Fruit fly (Drosophila melanogaster): Measurements from ENCODE around the gene pxb.

Gene pxb

DNA sequence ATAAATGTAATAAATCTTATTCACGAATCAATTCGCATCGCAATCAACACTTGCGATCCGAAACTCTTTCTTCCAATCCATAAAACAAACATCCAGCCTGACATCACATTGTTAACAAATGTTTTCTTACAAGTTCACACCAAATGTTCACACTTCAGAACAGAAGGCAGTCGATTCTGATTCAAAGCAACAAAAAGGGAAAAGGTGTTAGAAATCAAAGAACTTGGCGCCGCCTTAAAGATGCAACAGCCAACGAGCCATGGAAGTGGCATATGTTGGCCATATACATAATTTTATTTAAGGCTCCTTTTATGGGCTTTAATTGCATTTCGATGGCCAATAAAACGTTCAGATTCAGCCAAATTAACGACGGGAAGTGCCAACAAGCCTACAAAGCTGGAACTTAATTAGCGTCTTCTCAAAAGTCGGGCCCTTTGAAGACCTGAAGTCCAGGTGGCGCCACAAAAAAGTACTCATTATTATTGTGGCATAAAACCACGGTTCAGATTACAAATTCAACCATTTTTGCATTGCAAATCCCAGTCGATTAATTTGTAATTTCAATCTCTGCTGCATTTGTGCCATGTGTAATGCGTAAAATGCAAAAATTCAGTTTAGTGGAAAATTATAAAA, 24.5 kb upstream of the pxb start:
- TF ChIP-seq fd96Ca (GFP tag; IDR thresholded peaks at IDR 0.05) (no peak), CG8301 (tag; optimal IDR thresholded peaks at IDR 0.05) (no peak), Pif1A (GFP tag; optimal IDR thresholded peaks at IDR 0.05) (no peak)

DNA sequence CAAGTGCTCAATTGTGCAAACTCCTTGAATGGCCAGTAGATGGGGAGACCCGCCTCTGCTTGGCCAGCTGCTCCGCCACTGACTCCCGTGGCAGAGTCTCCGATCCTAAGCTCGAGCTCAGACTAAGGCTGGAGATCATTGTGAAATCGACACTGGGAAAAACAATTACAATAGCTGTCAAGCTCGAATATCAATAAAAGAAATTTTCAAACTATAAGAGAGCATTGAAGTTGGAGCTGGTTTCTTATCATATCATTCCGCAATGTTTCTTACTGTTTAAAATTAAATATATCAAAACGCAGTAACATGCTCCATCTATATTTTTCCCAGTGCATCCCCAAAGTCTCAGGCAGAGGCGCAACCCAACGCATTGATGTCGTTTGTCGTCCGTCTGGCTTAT, 23.2 kb upstream of the pxb start:
- peak; percentile 81 for TF ChIP-seq Snoo (tag; optimal IDR thresholded peaks at IDR 0.05)
- peak; percentile 74 for TF ChIP-seq CG4496 (GFP tag; IDR thresholded peaks at IDR 0.05)
- TF ChIP-seq Pif1B (GFP tag; optimal IDR thresholded peaks at IDR 0.05) = peak; percentile 77
- peak; percentile 65; the same call in 1 of the 2 replicates for TF ChIP-seq CG12605 (GFP tag; IDR thresholded peaks at IDR 0.05)
- TF ChIP-seq CG9948 (tag; optimal IDR thresholded peaks at IDR 0.05) = peak; percentile 90
- TF ChIP-seq CG34367 (tag; optimal IDR thresholded peaks at IDR 0.05) = peak; percentile 79
- peak; percentile 63; the same call in 2 of the 3 replicates for TF ChIP-seq fd96Ca (GFP tag; IDR thresholded peaks at IDR 0.05)
- peak; percentile 66 for TF ChIP-seq CG8301 (tag; optimal IDR thresholded peaks at IDR 0.05)
- peak; percentile 80 for TF ChIP-seq D1 (tag; optimal IDR thresholded peaks at IDR 0.05)
- TF ChIP-seq EcR (GFP tag; optimal IDR thresholded peaks at IDR 0.05) = no peak
- peak; percentile 87 for TF ChIP-seq Pif1A (GFP tag; optimal IDR thresholded peaks at IDR 0.05)
- TF ChIP-seq CG8159 (tag; optimal IDR thresholded peaks at IDR 0.05) = peak; percentile 91
- TF ChIP-seq gl (tag; optimal IDR thresholded peaks at IDR 0.05) = peak; percentile 86
- no peak for TF ChIP-seq CG32121 (GFP tag; IDR thresholded peaks at IDR 0.05)
- peak; percentile 57 for TF ChIP-seq CG13204 (GFP tag; optimal IDR thresholded peaks at IDR 0.05)
- TF ChIP-seq CG17806 (tag; optimal IDR thresholded peaks at IDR 0.05) = peak; percentile 95
- TF ChIP-seq CG10348 (GFP tag; IDR thresholded peaks at IDR 0.05) = no peak
- peak; percentile 81 for TF ChIP-seq CG14655 (GFP tag; optimal IDR thresholded peaks at IDR 0.05)
- peak; percentile 40; the same call in 1 of the 2 replicates for TF ChIP-seq Ets98B (GFP tag; IDR thresholded peaks at IDR 0.05)
- TF ChIP-seq CG15710 (tag; optimal IDR thresholded peaks at IDR 0.05) = peak; percentile 86
- TF ChIP-seq rn (GFP tag; IDR thresholded peaks at IDR 0.05) = peak; percentile 41; the same call in 1 of the 2 replicates

DNA sequence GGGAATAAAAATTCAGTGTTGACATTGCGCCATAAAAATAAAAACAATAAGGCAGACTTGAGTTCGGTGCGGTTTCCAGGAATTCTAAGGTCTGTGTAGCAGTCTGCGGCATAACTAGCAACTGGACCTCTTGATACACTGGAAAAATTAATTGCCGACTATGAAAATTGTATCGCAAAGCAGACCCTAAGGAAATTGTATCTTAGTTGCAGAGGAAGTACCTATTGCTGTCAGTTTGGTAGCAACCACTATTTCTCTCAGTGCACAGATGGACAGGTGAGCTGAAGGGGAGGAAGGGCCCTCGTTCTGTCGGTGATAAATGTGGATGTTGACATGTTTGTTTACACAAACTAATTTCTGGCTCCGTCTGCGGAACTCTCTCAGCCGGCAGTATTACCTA, 21.2 kb upstream of the pxb start:
- TF ChIP-seq D1 (tag; optimal IDR thresholded peaks at IDR 0.05) (no peak), Pif1B (GFP tag; optimal IDR thresholded peaks at IDR 0.05) (peak; percentile 10), CG34367 (tag; optimal IDR thresholded peaks at IDR 0.05) (peak; percentile 9), CG8301 (tag; optimal IDR thresholded peaks at IDR 0.05) (no peak), Ets98B (GFP tag; IDR thresholded peaks at IDR 0.05) (0 out of 2 replicates have a peak, but pooled peaks have one; percentile 13), EcR (GFP tag; optimal IDR thresholded peaks at IDR 0.05) (no peak), CG13204 (GFP tag; optimal IDR thresholded peaks at IDR 0.05) (no peak), CG8159 (tag; optimal IDR thresholded peaks at IDR 0.05) (peak; percentile 36), Snoo (tag; optimal IDR thresholded peaks at IDR 0.05) (peak; percentile 41), CG4496 (GFP tag; IDR thresholded peaks at IDR 0.05) (peak; percentile 66; the same call in 2 of the 3 replicates), CG14655 (GFP tag; optimal IDR thresholded peaks at IDR 0.05) (peak; percentile 70), CG9948 (tag; optimal IDR thresholded peaks at IDR 0.05) (peak; percentile 77), CG17806 (tag; optimal IDR thresholded peaks at IDR 0.05) (peak; percentile 47), CG10348 (GFP tag; IDR thresholded peaks at IDR 0.05) (no peak), rn (GFP tag; IDR thresholded peaks at IDR 0.05) (no peak), CG12605 (GFP tag; IDR thresholded peaks at IDR 0.05) (no peak), fd96Ca (GFP tag; IDR thresholded peaks at IDR 0.05) (peak; percentile 57; the same call in 1 of the 3 replicates), gl (tag; optimal IDR thresholded peaks at IDR 0.05) (no peak), CG15710 (tag; optimal IDR thresholded peaks at IDR 0.05) (peak; percentile 56), Pif1A (GFP tag; optimal IDR thresholded peaks at IDR 0.05) (peak; percentile 6), CG32121 (GFP tag; IDR thresholded peaks at IDR 0.05) (no peak)

DNA sequence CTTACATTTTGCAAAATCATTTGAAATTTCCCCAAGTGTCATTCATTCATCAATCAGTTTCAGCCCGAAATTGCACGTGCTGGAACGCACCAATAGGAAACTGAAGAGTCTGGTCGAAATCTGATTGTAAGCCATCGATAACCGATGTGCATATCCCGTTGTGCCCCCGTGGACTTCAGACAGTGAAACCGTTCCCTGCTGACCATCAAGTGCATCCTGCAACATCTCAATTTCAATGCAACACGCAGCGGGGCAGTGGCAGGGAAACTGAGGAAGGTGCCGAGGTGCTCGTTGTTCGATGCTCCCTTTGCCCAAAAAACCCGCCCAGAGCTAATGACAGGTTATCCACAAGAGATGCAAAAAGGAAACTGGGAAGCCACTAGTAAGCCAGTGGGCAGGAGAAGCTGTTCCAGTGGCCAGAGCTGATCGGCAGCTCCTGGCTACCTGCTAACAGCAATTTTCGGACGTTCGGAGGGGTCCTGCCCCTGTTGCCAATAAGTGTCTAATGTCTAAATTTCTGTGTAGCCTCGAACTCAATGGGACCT, 19.0 kb upstream of the pxb start:
- no peak for TF ChIP-seq CG14655 (GFP tag; optimal IDR thresholded peaks at IDR 0.05)

DNA sequence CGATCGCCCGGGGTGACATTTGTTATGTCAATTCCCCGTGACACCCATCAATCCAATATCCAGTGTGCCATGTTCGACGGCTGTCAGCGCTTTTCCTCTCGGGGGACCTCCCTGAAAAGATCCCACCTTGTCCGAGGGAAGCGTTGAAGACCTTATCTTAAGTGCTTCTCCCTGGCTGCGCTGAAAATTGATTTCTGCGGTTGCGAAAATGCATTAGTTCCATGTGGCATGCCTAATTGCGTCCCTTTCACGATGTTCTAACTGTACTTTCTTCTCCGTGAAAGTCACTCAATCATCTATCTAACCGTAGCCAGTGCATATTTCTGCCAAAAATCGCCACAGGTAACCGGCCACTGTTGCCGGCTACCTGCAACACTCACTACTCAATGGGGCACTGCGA, 17.1 kb upstream of the pxb start:
- TF ChIP-seq CG8159 (tag; optimal IDR thresholded peaks at IDR 0.05) (no peak), CG9948 (tag; optimal IDR thresholded peaks at IDR 0.05) (no peak), fd96Ca (GFP tag; IDR thresholded peaks at IDR 0.05) (no peak), Ets98B (GFP tag; IDR thresholded peaks at IDR 0.05) (no peak), CG12605 (GFP tag; IDR thresholded peaks at IDR 0.05) (no peak)

DNA sequence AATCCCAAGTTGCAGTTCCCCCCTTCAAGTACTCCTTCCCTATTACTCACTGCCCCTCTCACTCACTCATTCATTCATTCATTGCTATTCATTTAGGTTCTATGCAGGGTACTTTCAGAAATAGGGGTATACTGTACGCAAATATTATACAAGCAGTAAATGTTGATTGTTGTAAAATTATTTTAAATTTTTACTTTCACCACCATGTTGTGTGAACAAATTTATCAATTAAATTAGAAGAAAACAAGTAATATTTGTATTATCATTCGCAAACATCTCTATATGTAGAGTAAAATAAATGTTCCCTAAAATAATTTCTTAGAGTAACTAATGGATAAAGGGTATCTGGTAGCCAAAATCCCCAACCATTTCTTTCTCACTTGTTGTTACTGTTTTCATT, 15.7 kb upstream of the pxb start:
- peak; percentile 57 for TF ChIP-seq CG8301 (tag; optimal IDR thresholded peaks at IDR 0.05)
- 0 out of 3 replicates have a peak, but pooled peaks have one; percentile 34 for TF ChIP-seq CG4496 (GFP tag; IDR thresholded peaks at IDR 0.05)
- TF ChIP-seq CG10348 (GFP tag; IDR thresholded peaks at IDR 0.05) = no peak
- no peak for TF ChIP-seq CG32121 (GFP tag; IDR thresholded peaks at IDR 0.05)
- TF ChIP-seq CG12605 (GFP tag; IDR thresholded peaks at IDR 0.05) = no peak
- TF ChIP-seq gl (tag; optimal IDR thresholded peaks at IDR 0.05) = no peak
- TF ChIP-seq Snoo (tag; optimal IDR thresholded peaks at IDR 0.05) = no peak
- TF ChIP-seq CG15710 (tag; optimal IDR thresholded peaks at IDR 0.05) = peak; percentile 79
- TF ChIP-seq Pif1B (GFP tag; optimal IDR thresholded peaks at IDR 0.05) = no peak
- TF ChIP-seq CG9948 (tag; optimal IDR thresholded peaks at IDR 0.05) = peak; percentile 76
- TF ChIP-seq CG17806 (tag; optimal IDR thresholded peaks at IDR 0.05) = peak; percentile 69
- TF ChIP-seq rn (GFP tag; IDR thresholded peaks at IDR 0.05) = no peak
- no peak for TF ChIP-seq fd96Ca (GFP tag; IDR thresholded peaks at IDR 0.05)
- peak; percentile 19 for TF ChIP-seq Pif1A (GFP tag; optimal IDR thresholded peaks at IDR 0.05)
- peak; percentile 74 for TF ChIP-seq CG34367 (tag; optimal IDR thresholded peaks at IDR 0.05)
- TF ChIP-seq CG14655 (GFP tag; optimal IDR thresholded peaks at IDR 0.05) = peak; percentile 57
- no peak for TF ChIP-seq Ets98B (GFP tag; IDR thresholded peaks at IDR 0.05)
- TF ChIP-seq EcR (GFP tag; optimal IDR thresholded peaks at IDR 0.05) = no peak
- no peak for TF ChIP-seq CG13204 (GFP tag; optimal IDR thresholded peaks at IDR 0.05)
- peak; percentile 83 for TF ChIP-seq CG8159 (tag; optimal IDR thresholded peaks at IDR 0.05)
- peak; percentile 30 for TF ChIP-seq D1 (tag; optimal IDR thresholded peaks at IDR 0.05)

Data from whole organism, pupa.